Worm (Caenorhabditis elegans) whole organism, young adult: Measurements from ENCODE around the gene F41C3.1.
A peak's percentile ranks its signal among the peaks of the same experiment; 100 is the strongest.

Experiments used
- B0019.2 ChIP-seq: fragments of 200-800 bp; sonication (Bioruptor generic); conservative IDR thresholded peaks from 2 replicates; pipeline ENCODE4 v1.3.6; 2022; ENCODE audit warnings: missing genetic modification reagents, missing genetic modification characterization, missing compliant biosample characterization
- B0336.3 ChIP-seq: fragments of 200-800 bp; sonication (Bioruptor generic); IDR thresholded peaks from 2 replicates; pipeline ENCODE4 v1.3.6; 2022; ENCODE audit warnings: missing genetic modification characterization, missing compliant biosample characterization
- C06A6.2 ChIP-seq: fragments of 200-800 bp; sonication (Bioruptor generic); conservative IDR thresholded peaks from 2 replicates; pipeline ENCODE4 v1.3.6; 2022; ENCODE audit warnings: missing genetic modification characterization, missing compliant biosample characterization
- D2030.7 ChIP-seq: fragments of 200-800 bp; sonication (Bioruptor generic); IDR thresholded peaks from 2 replicates; pipeline ENCODE4 v1.3.6; 2022; ENCODE audit warnings: missing genetic modification reagents, missing genetic modification characterization, missing compliant biosample characterization
- F22D6.2 ChIP-seq: sonication (generic microtip); optimal IDR thresholded peaks from 2 replicates; lab custom pipeline; 2016; ENCODE audit warnings: mild to moderate bottlenecking, missing genetic modification characterization, missing compliant biosample characterization
- F33H1.4 ChIP-seq: fragments of 200-800 bp; sonication (Bioruptor generic); IDR thresholded peaks from 2 replicates; pipeline ENCODE4 v1.3.6; 2022; ENCODE audit warnings: missing genetic modification reagents, missing genetic modification characterization, missing compliant biosample characterization
- F55B11.4 ChIP-seq: sonication (generic microtip); optimal IDR thresholded peaks from 2 replicates; lab custom pipeline; 2016; ENCODE audit warnings: missing compliant biosample characterization, missing genetic modification characterization, borderline replicate concordance; ENCODE audit not compliant: insufficient read depth
- K12H6.12 ChIP-seq: fragments of 200-800 bp; sonication (Bioruptor generic); optimal IDR thresholded peaks from 2 replicates; lab custom pipeline; 2018; ENCODE audit warnings: mild to moderate bottlenecking, missing genetic modification characterization, missing compliant biosample characterization
- T07F8.4 ChIP-seq: sonication (generic microtip); optimal IDR thresholded peaks from 2 replicates; lab custom pipeline; 2016; ENCODE audit warnings: mild to moderate bottlenecking, missing genetic modification characterization, moderate library complexity, missing compliant biosample characterization
- Y53G8AR.9 ChIP-seq: fragments of 200-800 bp; sonication (Bioruptor generic); conservative IDR thresholded peaks from 2 replicates; pipeline ENCODE4 v1.3.6; 2022; ENCODE audit warnings: missing genetic modification reagents, missing genetic modification characterization, missing compliant biosample characterization
- ZK185.1 ChIP-seq: sonication (generic microtip); optimal IDR thresholded peaks from 2 replicates; lab custom pipeline; 2016; ENCODE audit warnings: mild to moderate bottlenecking, missing genetic modification characterization, missing compliant biosample characterization; ENCODE audit not compliant: poor library complexity, severe bottlenecking
- akir-1 ChIP-seq: fragments of 200-800 bp; sonication (Bioruptor generic); optimal IDR thresholded peaks from 2 replicates; lab custom pipeline; 2018; ENCODE audit warnings: mild to moderate bottlenecking, missing genetic modification characterization, moderate library complexity, missing compliant biosample characterization
- athp-1 ChIP-seq: sonication (generic microtip); optimal IDR thresholded peaks from 2 replicates; lab custom pipeline; 2017; ENCODE audit warnings: mild to moderate bottlenecking, missing genetic modification characterization, missing compliant biosample characterization
- attf-6 ChIP-seq: fragments of 200-800 bp; sonication (Bioruptor generic); IDR thresholded peaks from 2 replicates; pipeline ENCODE4 v1.3.6; 2022; ENCODE audit warnings: missing genetic modification reagents, missing genetic modification characterization, missing compliant biosample characterization
- bed-2 ChIP-seq: fragments of 200-800 bp; sonication (Bioruptor generic); IDR thresholded peaks from 2 replicates; pipeline ENCODE4 v1.3.6; 2022; ENCODE audit warnings: missing genetic modification reagents, missing genetic modification characterization, missing compliant biosample characterization
- ceh-100 ChIP-seq: fragments of 200-800 bp; sonication (Bioruptor generic); IDR thresholded peaks from 2 replicates; pipeline ENCODE4 v1.3.6; 2022; ENCODE audit warnings: missing genetic modification reagents, missing genetic modification characterization, missing compliant biosample characterization
- ceh-79 ChIP-seq: sonication (generic microtip); optimal IDR thresholded peaks from 2 replicates; lab custom pipeline; 2017; ENCODE audit warnings: mild to moderate bottlenecking, missing genetic modification characterization, missing compliant biosample characterization
- chd-7 ChIP-seq: sonication (generic microtip); optimal IDR thresholded peaks from 2 replicates; lab custom pipeline; 2016; ENCODE audit warnings: mild to moderate bottlenecking, missing genetic modification characterization, moderate library complexity, missing compliant biosample characterization
- die-1 ChIP-seq: sonication (generic microtip); optimal IDR thresholded peaks from 2 replicates; lab custom pipeline; 2016; ENCODE audit warnings: missing genotype, mild to moderate bottlenecking, missing genetic modification characterization, missing compliant biosample characterization
- efl-1 ChIP-seq: fragments of 150-350 bp; optimal IDR thresholded peaks from 2 replicates; lab custom pipeline; 2014; ENCODE audit warnings: missing biosample characterization, missing genetic modification reagents, missing genetic modification characterization
- egl-18 ChIP-seq: fragments of 200-800 bp; sonication (Bioruptor generic); IDR thresholded peaks from 2 replicates; pipeline ENCODE4 v1.3.6; 2022; ENCODE audit warnings: missing genetic modification reagents, missing genetic modification characterization, missing compliant biosample characterization
- egl-44 ChIP-seq: fragments of 200-800 bp; sonication (Bioruptor generic); IDR thresholded peaks from 2 replicates; pipeline ENCODE4 v1.3.6; 2022; ENCODE audit warnings: missing genetic modification reagents, missing genetic modification characterization, missing compliant biosample characterization
- gei-17 ChIP-seq: fragments of 200-800 bp; sonication (Bioruptor generic); optimal IDR thresholded peaks from 2 replicates; lab custom pipeline; 2018; ENCODE audit warnings: mild to moderate bottlenecking, missing genetic modification characterization, missing compliant biosample characterization
- him-1 ChIP-seq: sonication (generic microtip); optimal IDR thresholded peaks from 2 replicates; lab custom pipeline; 2016; ENCODE audit warnings: missing genotype, missing genetic modification reagents, missing genetic modification characterization, missing compliant biosample characterization
- hlh-12 ChIP-seq: sonication (generic microtip); optimal IDR thresholded peaks from 2 replicates; lab custom pipeline; 2016; ENCODE audit warnings: missing genetic modification characterization, missing compliant biosample characterization
- hmg-1.2 ChIP-seq: fragments of 200-800 bp; sonication (Bioruptor generic); IDR thresholded peaks from 2 replicates; pipeline ENCODE4 v1.3.6; 2022; ENCODE audit warnings: missing genetic modification reagents, missing genetic modification characterization, missing compliant biosample characterization
- hrde-1 ChIP-seq: sonication (generic microtip); optimal IDR thresholded peaks from 2 replicates; lab custom pipeline; 2016; ENCODE audit warnings: missing genetic modification characterization, mild to moderate bottlenecking, missing compliant biosample characterization, moderate library complexity, missing genotype, missing genetic modification reagents, borderline replicate concordance
- hsf-1 ChIP-seq: fragments of 200-800 bp; sonication (Bioruptor generic); IDR thresholded peaks from 2 replicates; pipeline ENCODE4 v1.3.6; 2022; ENCODE audit warnings: missing genetic modification reagents, missing genetic modification characterization, missing compliant biosample characterization
- lin-26 ChIP-seq: fragments of 200-800 bp; sonication (Bioruptor generic); IDR thresholded peaks from 2 replicates; pipeline ENCODE4 v1.3.6; 2022; ENCODE audit warnings: missing genetic modification reagents, missing genetic modification characterization, missing compliant biosample characterization
- lin-40 ChIP-seq: sonication (generic microtip); optimal IDR thresholded peaks from 2 replicates; lab custom pipeline; 2016; ENCODE audit warnings: missing genetic modification characterization, mild to moderate bottlenecking, missing compliant biosample characterization, missing genotype, missing genetic modification reagents
- lsy-27 ChIP-seq: sonication (generic microtip); optimal IDR thresholded peaks from 2 replicates; lab custom pipeline; 2017; ENCODE audit warnings: missing genetic modification characterization, mild to moderate bottlenecking, missing compliant biosample characterization, antibody characterized with exemption, missing genotype, borderline replicate concordance; ENCODE audit not compliant: insufficient read depth
- madf-3 ChIP-seq: fragments of 200-800 bp; sonication (Bioruptor generic); IDR thresholded peaks from 2 replicates; pipeline ENCODE4 v1.3.6; 2022; ENCODE audit warnings: missing genetic modification reagents, missing genetic modification characterization, missing compliant biosample characterization
- madf-6 ChIP-seq: fragments of 200-800 bp; sonication (Bioruptor generic); IDR thresholded peaks from 2 replicates; pipeline ENCODE4 v1.3.6; 2022; ENCODE audit warnings: missing genetic modification reagents, missing genetic modification characterization, missing compliant biosample characterization
- nfya-1 ChIP-seq: sonication (generic microtip); optimal IDR thresholded peaks from 2 replicates; lab custom pipeline; 2017; ENCODE audit warnings: antibody characterized with exemption, missing compliant biosample characterization, missing genetic modification characterization, borderline replicate concordance; ENCODE audit not compliant: insufficient read depth
- nfya-2 ChIP-seq: fragments of 200-800 bp; sonication (Bioruptor generic); IDR thresholded peaks from 2 replicates; pipeline ENCODE4 v1.3.6; 2022; ENCODE audit warnings: missing genetic modification reagents, missing genetic modification characterization, missing compliant biosample characterization
- nhr-120 ChIP-seq: fragments of 200-800 bp; sonication (Bioruptor generic); IDR thresholded peaks from 2 replicates; pipeline ENCODE4 v1.3.6; 2022; ENCODE audit warnings: missing genetic modification characterization, missing compliant biosample characterization
- pbrm-1 ChIP-seq: fragments of 200-800 bp; sonication (Bioruptor generic); IDR thresholded peaks from 2 replicates; pipeline ENCODE4 v1.3.6; 2022; ENCODE audit warnings: missing genetic modification reagents, missing genetic modification characterization, missing compliant biosample characterization
- rcor-1 ChIP-seq: fragments of 200-800 bp; sonication (Bioruptor generic); IDR thresholded peaks from 2 replicates; pipeline ENCODE4 v1.3.6; 2022; ENCODE audit warnings: missing genetic modification reagents, missing genetic modification characterization, missing compliant biosample characterization
- snpc-1.3 ChIP-seq: sonication (generic microtip); optimal IDR thresholded peaks from 2 replicates; lab custom pipeline; 2017; ENCODE audit warnings: missing genetic modification characterization, mild to moderate bottlenecking, missing compliant biosample characterization, antibody characterized with exemption, moderate library complexity, missing genotype, missing genetic modification reagents; ENCODE audit not compliant: insufficient read depth
- snpc-3.4 ChIP-seq: sonication (generic microtip); optimal IDR thresholded peaks from 2 replicates; lab custom pipeline; 2017; ENCODE audit warnings: missing genetic modification characterization, mild to moderate bottlenecking, missing compliant biosample characterization, antibody characterized with exemption, moderate library complexity, missing genotype, missing genetic modification reagents
- snpc-4 ChIP-seq, 5 experiments: fragments of 150-350 bp in 1 of 5; sonication (generic microtip) in 4 of 5; optimal IDR thresholded peaks; 2 replicates each; lab custom pipeline; 2014 to 2018; ENCODE audit warnings: missing genetic modification characterization in 5 of 5, missing biosample characterization in 3 of 5, antibody characterized with exemption in 2 of 5, mild to moderate bottlenecking in 2 of 5, missing compliant biosample characterization in 2 of 5, missing genotype in 2 of 5, moderate library complexity in 2 of 5, missing genetic modification reagents in 1 of 5
- unc-130 ChIP-seq: sonication (generic microtip); optimal IDR thresholded peaks from 2 replicates; lab custom pipeline; 2016; ENCODE audit warnings: missing genetic modification reagents, missing genetic modification characterization, missing compliant biosample characterization
- ztf-18 ChIP-seq: sonication (generic microtip); optimal IDR thresholded peaks from 2 replicates; lab custom pipeline; 2016; ENCODE audit warnings: missing genotype, mild to moderate bottlenecking, missing genetic modification characterization, missing compliant biosample characterization
- ztf-28 ChIP-seq: fragments of 200-800 bp; sonication (Bioruptor generic); IDR thresholded peaks from 2 replicates; pipeline ENCODE4 v1.3.6; 2022; ENCODE audit warnings: missing genetic modification reagents, missing genetic modification characterization, missing compliant biosample characterization

Gene F41C3.1

ce11 chrII:4710120-4710519 lies 42.0 kb upstream of the F41C3.1 start, which contains the start of gene tag-151 (continued):
- no peak for TF ChIP-seq hlh-12 (tag; lab: Kevin White, UChicago)
- no peak for TF ChIP-seq snpc-4 (GFP tag; optimal IDR thresholded peaks at IDR 0.05; lab: Kevin White, UChicago)
- TF ChIP-seq snpc-4 (tag; optimal IDR thresholded peaks at IDR 0.05; lab: Kevin White, UChicago) = peak in 2 of 4 experiments; percentile 13 to 29
- TF ChIP-seq hmg-1.2 = no peak
- no peak for TF ChIP-seq D2030.7
- no peak for TF ChIP-seq attf-6
- TF ChIP-seq nfya-2 (GFP tag; lab: Robert Waterston, UW) = 0 out of 2 replicates have a peak, but pooled peaks have one; percentile 31
- TF ChIP-seq lin-26 (GFP tag; lab: Robert Waterston, UW) = no peak
- no peak for TF ChIP-seq C06A6.2 (GFP tag; lab: Robert Waterston, UW)
- peak; percentile 49 for TF ChIP-seq chd-7 (tag; lab: Kevin White, UChicago)
- TF ChIP-seq B0019.2 (GFP tag; lab: Robert Waterston, UW) = no peak
- TF ChIP-seq madf-3 = peak; percentile 70; the same call in 1 of the 2 replicates
- no peak for TF ChIP-seq egl-18 (GFP tag; lab: Robert Waterston, UW)
- TF ChIP-seq lsy-27 (tag; lab: Kevin White, UChicago) = no peak
- TF ChIP-seq ceh-79 = no peak
- TF ChIP-seq snpc-1.3 = no peak
- TF ChIP-seq gei-17 (GFP tag; lab: Kevin White, UChicago) = no peak
- TF ChIP-seq lin-40 (tag; lab: Kevin White, UChicago) = peak; percentile 9
- TF ChIP-seq akir-1 (GFP tag; lab: Kevin White, UChicago) = no peak
- no peak for TF ChIP-seq F33H1.4 (GFP tag; lab: Robert Waterston, UW)
- no peak for TF ChIP-seq pbrm-1
- TF ChIP-seq Y53G8AR.9 (GFP tag; lab: Robert Waterston, UW) = 0 out of 2 replicates have a peak, but pooled peaks have one; percentile 61
- peak; percentile 40 for TF ChIP-seq madf-6 (GFP tag; lab: Robert Waterston, UW)
- peak; percentile 5 for TF ChIP-seq him-1 (tag; lab: Kevin White, UChicago)
- no peak for TF ChIP-seq rcor-1 (GFP tag; lab: Robert Waterston, UW)
- TF ChIP-seq bed-2 (GFP tag; lab: Robert Waterston, UW) = no peak
- TF ChIP-seq hsf-1 (GFP tag; lab: Robert Waterston, UW) = no peak; the same call in 1 of the 2 replicates
- no peak for TF ChIP-seq ztf-18 (tag; lab: Kevin White, UChicago)
- no peak for TF ChIP-seq nhr-120 (GFP tag; lab: Robert Waterston, UW)
- peak; percentile 77 for TF ChIP-seq hrde-1 (tag; lab: Kevin White, UChicago)
- no peak for TF ChIP-seq ZK185.1
- TF ChIP-seq, all 124 proteins: peak for 26

DNA sequence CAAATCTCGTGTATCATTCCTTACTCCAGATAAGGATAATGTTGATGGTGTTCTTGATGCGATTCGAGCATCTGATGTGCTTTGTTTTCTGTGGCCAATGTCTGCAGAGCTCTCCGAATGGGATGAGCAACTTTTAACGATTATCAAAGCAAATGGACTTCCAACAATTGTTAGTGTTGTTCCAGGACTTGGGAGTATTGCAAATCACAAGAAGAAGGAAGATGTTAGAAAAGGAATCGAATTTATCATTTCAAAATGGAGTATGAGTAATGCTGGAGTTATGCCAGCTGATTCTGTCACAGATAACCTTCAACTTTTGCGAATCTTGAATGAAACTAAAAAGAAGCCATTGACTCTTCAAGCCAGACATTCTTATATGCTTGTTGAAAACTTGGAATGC lies 41.3 kb upstream of the F41C3.1 start:
- no peak for TF ChIP-seq snpc-3.4
- no peak for TF ChIP-seq ztf-28
- no peak for TF ChIP-seq ceh-100 (GFP tag; lab: Robert Waterston, UW)
- TF ChIP-seq athp-1 (tag; lab: Kevin White, UChicago) = no peak
- TF ChIP-seq efl-1 (GFP tag; lab: Kevin White, UChicago) = no peak
- TF ChIP-seq die-1 (tag; lab: Kevin White, UChicago) = no peak
- no peak for TF ChIP-seq ceh-79
- no peak for TF ChIP-seq B0336.3 (GFP tag; lab: Robert Waterston, UW)
- no peak for TF ChIP-seq snpc-4 (GFP tag; optimal IDR thresholded peaks at IDR 0.05; lab: Kevin White, UChicago)
- TF ChIP-seq snpc-4 (tag; optimal IDR thresholded peaks at IDR 0.05; lab: Kevin White, UChicago) = no peak
- no peak for TF ChIP-seq F55B11.4 (tag; lab: Kevin White, UChicago)
- no peak for TF ChIP-seq ztf-18 (tag; lab: Kevin White, UChicago)
- TF ChIP-seq nfya-1 = no peak
- TF ChIP-seq K12H6.12 (tag; lab: Kevin White, UChicago) = no peak
- no peak for TF ChIP-seq unc-130 (GFP tag; lab: Kevin White, UChicago)
- TF ChIP-seq gei-17 (GFP tag; lab: Kevin White, UChicago) = no peak
- TF ChIP-seq egl-44 (GFP tag; lab: Robert Waterston, UW) = no peak
- no peak for TF ChIP-seq Y53G8AR.9 (GFP tag; lab: Robert Waterston, UW)
- no peak for TF ChIP-seq T07F8.4 (tag; lab: Kevin White, UChicago)
- no peak for TF ChIP-seq F22D6.2 (tag; lab: Kevin White, UChicago)
- no peak for TF ChIP-seq hmg-1.2
